Worm (Caenorhabditis elegans) whole organism, L4/young adult: Measurements from ENCODE around the gene ric-3.

Experiments used
- W03F9.2 ChIP-seq: fragments of 150-350 bp; optimal IDR thresholded peaks from 2 replicates; lab custom pipeline; 2014; ENCODE audit warnings: missing biosample characterization, missing genetic modification characterization
- dao-5 ChIP-seq: sonication (generic microtip); optimal IDR thresholded peaks from 2 replicates; lab custom pipeline; 2016; ENCODE audit warnings: missing genotype, missing genetic modification characterization, moderate library complexity, missing compliant biosample characterization
- him-1 ChIP-seq: sonication (generic microtip); optimal IDR thresholded peaks from 2 replicates; lab custom pipeline; 2016; ENCODE audit warnings: missing genotype, missing genetic modification reagents, missing genetic modification characterization, missing compliant biosample characterization

The ric-3 gene

ce11 chrIV:7817852-7818251, at the start of gene ric-3:
ric-3 (plus strand) TSS chrIV:7818251.
- TF ChIP-seq dao-5 (tag; lab: Kevin White, UChicago) (no peak), W03F9.2 (no peak), him-1 (no peak)

ce11 chrIV:7770162-7770561, 47.9 kb upstream of the ric-3 start, which contains the start of gene rdl-1:
rdl-1 (minus strand) TSS chrIV:7770262.
- TF ChIP-seq him-1 (no peak), dao-5 (tag; lab: Kevin White, UChicago) (no peak)

- TF ChIP-seq him-1 (no peak), dao-5 (tag; lab: Kevin White, UChicago) (no peak), W03F9.2 (peak; percentile 46)
Observed at ce11 chrIV:7774206-7774605, 43.8 kb upstream of the ric-3 start, which contains the start of the genes hcf-1 and swd-2.2. hcf-1 (minus strand) TSS chrIV:7774275. swd-2.2 (plus strand) TSS chrIV:7774411.

- TF ChIP-seq dao-5 (tag; lab: Kevin White, UChicago) (no peak), him-1 (no peak), W03F9.2 (no peak)
Observed at ce11 chrIV:7775725-7776124, 42.3 kb upstream of the ric-3 start, which contains the start of gene swd-2.1. swd-2.1 (plus strand) TSS chrIV:7776025.

- TF ChIP-seq W03F9.2 (no peak), him-1 (no peak), dao-5 (tag; lab: Kevin White, UChicago) (no peak)
Observed at ce11 chrIV:7778865-7779264, 39.2 kb upstream of the ric-3 start, which contains the start of gene rpap-3. rpap-3 (minus strand) TSS chrIV:7778965.

- TF ChIP-seq dao-5 (tag; lab: Kevin White, UChicago) (no peak), him-1 (no peak), W03F9.2 (no peak)
Observed at ce11 chrIV:7782292-7782691, 35.8 kb upstream of the ric-3 start, which contains the start of gene sec-10. sec-10 (minus strand) TSS chrIV:7782499.

ce11 chrIV:7783801-7784411, 34.1 kb upstream of the ric-3 start, which contains the start of gene tag-321:
tag-321 (minus strand) TSS chrIV:7783851.
- TF ChIP-seq W03F9.2 (no peak), him-1 (no peak)

- TF ChIP-seq W03F9.2 (peak; percentile 73), dao-5 (tag; lab: Kevin White, UChicago) (no peak), him-1 (no peak)
Observed at ce11 chrIV:7785506-7786065, 32.5 kb upstream of the ric-3 start, which contains the start of gene tag-322. tag-322 (minus strand) TSS chrIV:7785556.

- no peak for TF ChIP-seq him-1
- no peak for TF ChIP-seq W03F9.2
- TF ChIP-seq dao-5 (tag; lab: Kevin White, UChicago) = no peak
Observed at ce11 chrIV:7789521-7789949, 28.5 kb upstream of the ric-3 start, which contains the start of gene imp-3. imp-3 (minus strand) TSS chrIV:7789613.

ce11 chrIV:7790151-7790691, 27.8 kb upstream of the ric-3 start:
- TF ChIP-seq W03F9.2 = no peak
- no peak for TF ChIP-seq dao-5 (tag; lab: Kevin White, UChicago)
- no peak for TF ChIP-seq him-1

- TF ChIP-seq W03F9.2 (peak; percentile 85), dao-5 (tag; lab: Kevin White, UChicago) (no peak), him-1 (peak; percentile 29)
Observed at ce11 chrIV:7790801-7791588, 27.1 kb upstream of the ric-3 start, which contains the start of gene rsp-6. rsp-6 (minus strand) TSS chrIV:7791229.

- TF ChIP-seq dao-5 (tag; lab: Kevin White, UChicago) = no peak
- no peak for TF ChIP-seq W03F9.2
- no peak for TF ChIP-seq him-1
Observed at ce11 chrIV:7791821-7792446, 26.1 kb upstream of the ric-3 start, which contains the start of gene C33H5.13. C33H5.13 (minus strand) TSS chrIV:7792263.

ce11 chrIV:7794709-7795108, 23.3 kb upstream of the ric-3 start, which contains the start of gene ntp-1:
ntp-1 (minus strand) TSS chrIV:7794809.
- TF ChIP-seq him-1 = no peak
- TF ChIP-seq dao-5 (tag; lab: Kevin White, UChicago) = no peak
- TF ChIP-seq W03F9.2 = no peak
